Worm (Caenorhabditis elegans) whole organism, late embryonic: ENCODE results near the gene sex-1.

Experiments
- C08G9.2 ChIP-seq: sonication (generic microtip); optimal IDR thresholded peaks from 2 replicates; lab custom pipeline; 2016; ENCODE audit warnings: mild to moderate bottlenecking, missing genetic modification characterization, moderate library complexity, missing compliant biosample characterization
- C38D4.7 ChIP-seq: fragments of 200-800 bp; sonication (Bioruptor generic); optimal IDR thresholded peaks from 2 replicates; lab custom pipeline; 2018; ENCODE audit warnings: mild to moderate bottlenecking, missing genetic modification characterization, moderate library complexity, missing compliant biosample characterization
- K02D7.2 ChIP-seq: sonication (generic microtip); optimal IDR thresholded peaks from 2 replicates; lab custom pipeline; 2017; ENCODE audit warnings: mild to moderate bottlenecking, missing genetic modification characterization, missing compliant biosample characterization
- T23F11.4 ChIP-seq: fragments of 200-800 bp; sonication (Bioruptor generic); optimal IDR thresholded peaks from 2 replicates; lab custom pipeline; 2018; ENCODE audit warnings: mild to moderate bottlenecking, missing genetic modification characterization, missing compliant biosample characterization
- ahr-1 ChIP-seq: sonication (generic microtip); optimal IDR thresholded peaks from 2 replicates; lab custom pipeline; 2016; ENCODE audit warnings: missing genetic modification characterization, missing compliant biosample characterization
- ceh-19 ChIP-seq: fragments of 200-800 bp; sonication (Bioruptor generic); optimal IDR thresholded peaks from 2 replicates; lab custom pipeline; 2018; ENCODE audit warnings: mild to moderate bottlenecking, missing genetic modification characterization, missing compliant biosample characterization
- ceh-22 ChIP-seq: sonication (generic microtip); optimal IDR thresholded peaks from 2 replicates; lab custom pipeline; 2017; ENCODE audit warnings: missing biosample characterization, missing genetic modification characterization
- ceh-34 ChIP-seq: sonication (generic microtip); optimal IDR thresholded peaks from 2 replicates; lab custom pipeline; 2016; ENCODE audit warnings: mild to moderate bottlenecking, missing genetic modification characterization, missing compliant biosample characterization
- ceh-45 ChIP-seq: fragments of 200-800 bp; sonication (Bioruptor generic); IDR thresholded peaks from 2 replicates; pipeline ENCODE4 v1.3.6; 2022; ENCODE audit warnings: missing genetic modification reagents, missing genetic modification characterization, missing compliant biosample characterization
- ceh-6 ChIP-seq: fragments of 200-800 bp; sonication (Bioruptor generic); optimal IDR thresholded peaks from 2 replicates; lab custom pipeline; 2018; ENCODE audit warnings: mild to moderate bottlenecking, missing genetic modification characterization, missing compliant biosample characterization
- che-1 ChIP-seq: sonication (generic microtip); optimal IDR thresholded peaks from 2 replicates; lab custom pipeline; 2016; ENCODE audit warnings: mild to moderate bottlenecking, missing genetic modification characterization, missing compliant biosample characterization
- dmd-4 ChIP-seq: sonication (generic microtip); optimal IDR thresholded peaks from 2 replicates; lab custom pipeline; 2016; ENCODE audit warnings: borderline replicate concordance, missing genetic modification characterization, missing compliant biosample characterization
- elt-2 ChIP-seq: sonication (generic microtip); optimal IDR thresholded peaks from 2 replicates; lab custom pipeline; 2016; ENCODE audit warnings: missing genetic modification reagents, missing genetic modification characterization, missing compliant biosample characterization
- elt-4 ChIP-seq: sonication (generic microtip); optimal IDR thresholded peaks from 2 replicates; lab custom pipeline; 2016; ENCODE audit warnings: missing genetic modification characterization, missing compliant biosample characterization
- ets-4 ChIP-seq: sonication (generic microtip); optimal IDR thresholded peaks from 2 replicates; lab custom pipeline; 2016; ENCODE audit warnings: missing genetic modification characterization, missing compliant biosample characterization
- gmeb-2 ChIP-seq: sonication (generic microtip); optimal IDR thresholded peaks from 2 replicates; lab custom pipeline; 2016; ENCODE audit warnings: missing genetic modification characterization, inconsistent platforms, missing compliant biosample characterization
- hlh-13 ChIP-seq: fragments of 200-800 bp; sonication (Bioruptor generic); optimal IDR thresholded peaks from 2 replicates; lab custom pipeline; 2018; ENCODE audit warnings: mild to moderate bottlenecking, missing genetic modification characterization, missing compliant biosample characterization
- hlh-15 ChIP-seq: sonication (generic microtip); optimal IDR thresholded peaks from 2 replicates; lab custom pipeline; 2016; ENCODE audit warnings: missing genetic modification characterization, missing compliant biosample characterization
- hlh-30 ChIP-seq: sonication (generic microtip); optimal IDR thresholded peaks from 2 replicates; lab custom pipeline; 2017; ENCODE audit warnings: antibody characterized with exemption, missing genetic modification characterization, missing compliant biosample characterization; ENCODE audit not compliant: insufficient read depth
- hlh-6 ChIP-seq: sonication (generic microtip); optimal IDR thresholded peaks from 2 replicates; lab custom pipeline; 2016; ENCODE audit warnings: missing genotype, missing genetic modification characterization, missing compliant biosample characterization
- nhr-232 ChIP-seq: sonication (generic microtip); optimal IDR thresholded peaks from 2 replicates; lab custom pipeline; 2016; ENCODE audit warnings: missing genetic modification characterization, missing compliant biosample characterization
- pag-3 ChIP-seq: sonication (generic microtip); optimal IDR thresholded peaks from 2 replicates; lab custom pipeline; 2016; ENCODE audit warnings: missing compliant biosample characterization, missing genetic modification characterization, borderline replicate concordance
- pax-1 ChIP-seq: fragments of 150-350 bp; optimal IDR thresholded peaks from 2 replicates; lab custom pipeline; 2014; ENCODE audit warnings: missing biosample characterization, missing genetic modification characterization
- pqm-1 ChIP-seq: sonication (generic microtip); optimal IDR thresholded peaks from 2 replicates; lab custom pipeline; 2016; ENCODE audit warnings: missing genetic modification characterization, missing compliant biosample characterization
- pros-1 ChIP-seq: fragments of 150-350 bp; optimal IDR thresholded peaks from 2 replicates; lab custom pipeline; 2014; ENCODE audit warnings: missing biosample characterization, missing genetic modification reagents, missing genetic modification characterization
- rnt-1 ChIP-seq: sonication (generic microtip); optimal IDR thresholded peaks from 2 replicates; lab custom pipeline; 2016; ENCODE audit warnings: missing genetic modification characterization, missing compliant biosample characterization
- sdc-2 ChIP-seq: sonication (generic microtip); optimal IDR thresholded peaks from 2 replicates; lab custom pipeline; 2016; ENCODE audit warnings: missing genotype, missing genetic modification characterization, missing compliant biosample characterization
- sox-4 ChIP-seq: sonication (generic microtip); optimal IDR thresholded peaks from 2 replicates; lab custom pipeline; 2017; ENCODE audit warnings: mild to moderate bottlenecking, missing genetic modification characterization, inconsistent platforms, missing compliant biosample characterization
- tbx-2 ChIP-seq: sonication (generic microtip); optimal IDR thresholded peaks from 2 replicates; lab custom pipeline; 2016; ENCODE audit warnings: missing genetic modification characterization, missing compliant biosample characterization
- tbx-7 ChIP-seq: sonication (generic microtip); optimal IDR thresholded peaks from 2 replicates; lab custom pipeline; 2016; ENCODE audit warnings: missing genotype, missing genetic modification characterization, missing compliant biosample characterization
- ttx-3 ChIP-seq: sonication (generic microtip); optimal IDR thresholded peaks from 2 replicates; lab custom pipeline; 2016; ENCODE audit warnings: missing genetic modification reagents, missing genetic modification characterization, missing compliant biosample characterization
- unc-3 ChIP-seq, 2 experiments: fragments of 200-800 bp in 1 of 2; sonication (Bioruptor generic) in 1 of 2; sonication (generic microtip) in 1 of 2; conservative IDR thresholded peaks in 1 of 2; optimal IDR thresholded peaks in 1 of 2; 2 replicates each; pipeline versions ENCODE4 v1.3.6 to Lab custom; 2016 to 2022; ENCODE audit warnings: missing compliant biosample characterization in 2 of 2, missing genetic modification characterization in 2 of 2, missing genetic modification reagents in 1 of 2
- unc-42 ChIP-seq: sonication (generic microtip); optimal IDR thresholded peaks from 2 replicates; lab custom pipeline; 2016; ENCODE audit warnings: missing genotype, missing genetic modification characterization, missing compliant biosample characterization
- zip-5 ChIP-seq: sonication (generic microtip); optimal IDR thresholded peaks from 2 replicates; lab custom pipeline; 2016; ENCODE audit warnings: missing genetic modification characterization, missing compliant biosample characterization
- ztf-16 ChIP-seq: sonication (generic microtip); optimal IDR thresholded peaks from 2 replicates; lab custom pipeline; 2017; ENCODE audit warnings: missing genetic modification characterization, missing compliant biosample characterization

The sex-1 gene

ce11 chrX:10205321-10205720 lies at the start of gene sex-1:
Gene sex-1, minus strand, starts transcription at chrX:10205421.
- TF ChIP-seq pax-1 (tag; lab: Kevin White, UChicago) (no peak), ets-4 (tag; lab: Kevin White, UChicago) (no peak), ahr-1 (tag; lab: Kevin White, UChicago) (no peak), sox-4 (tag; lab: Kevin White, UChicago) (no peak), hlh-15 (no peak), tbx-2 (tag; lab: Kevin White, UChicago) (no peak), pqm-1 (tag; lab: Kevin White, UChicago) (no peak), hlh-6 (no peak)

- no peak for TF ChIP-seq unc-42 (tag; lab: Kevin White, UChicago)
- TF ChIP-seq rnt-1: no peak
- TF ChIP-seq hlh-30 (tag; lab: Kevin White, UChicago): peak; percentile 2
- TF ChIP-seq ceh-6: no peak
- TF ChIP-seq ahr-1 (tag; lab: Kevin White, UChicago): no peak
- no peak for TF ChIP-seq C38D4.7 (GFP tag; lab: Kevin White, UChicago)
- no peak for TF ChIP-seq unc-3 (GFP tag; conservative IDR thresholded peaks at IDR 0.05; lab: Robert Waterston, UW)
- no peak for TF ChIP-seq unc-3 (tag; optimal IDR thresholded peaks at IDR 0.05; lab: Kevin White, UChicago)
- no peak for TF ChIP-seq gmeb-2
Observed at ce11 chrX:10254068-10254467, 48.8 kb upstream of the sex-1 start.

- no peak for TF ChIP-seq pax-1 (tag; lab: Kevin White, UChicago)
- TF ChIP-seq sdc-2 (tag; lab: Kevin White, UChicago): no peak
- no peak for TF ChIP-seq tbx-2 (tag; lab: Kevin White, UChicago)
- no peak for TF ChIP-seq pag-3 (tag; lab: Kevin White, UChicago)
- TF ChIP-seq hlh-13 (GFP tag; lab: Kevin White, UChicago): no peak
- TF ChIP-seq ceh-34: no peak
- no peak for TF ChIP-seq ceh-22 (tag; lab: Kevin White, UChicago)
- no peak for TF ChIP-seq C38D4.7 (GFP tag; lab: Kevin White, UChicago)
- TF ChIP-seq sox-4 (tag; lab: Kevin White, UChicago): no peak
- no peak for TF ChIP-seq tbx-7 (tag; lab: Kevin White, UChicago)
- no peak for TF ChIP-seq ceh-19 (GFP tag; lab: Kevin White, UChicago)
- no peak for TF ChIP-seq elt-2 (tag; lab: Kevin White, UChicago)
- no peak for TF ChIP-seq zip-5
Observed at ce11 chrX:10252781-10253180, 47.6 kb upstream of the sex-1 start, which contains the start of gene C14H10.2. Gene C14H10.2, minus strand, starts transcription at chrX:10252881.

DNA sequence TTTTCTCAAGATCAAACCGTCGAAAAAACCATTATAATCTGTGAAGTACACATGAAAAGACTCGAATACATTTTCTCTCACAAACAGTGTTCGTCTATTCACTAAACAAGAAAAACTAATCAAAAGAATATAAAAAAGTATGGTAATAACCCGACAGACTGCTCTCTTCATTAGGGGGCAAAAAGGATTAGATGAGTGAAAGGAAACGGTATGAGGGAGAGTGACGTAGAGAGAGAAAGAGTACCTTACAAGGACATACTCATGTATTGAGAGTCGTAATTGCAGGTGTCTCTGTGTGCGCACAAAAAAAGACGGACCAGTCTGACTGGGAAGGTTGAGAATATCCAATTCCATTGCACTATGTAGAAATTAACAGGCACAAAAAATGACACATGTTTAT lies 44.5 kb upstream of the sex-1 start:
- no peak for TF ChIP-seq ceh-6
- TF ChIP-seq pqm-1 (tag; lab: Kevin White, UChicago): no peak
- TF ChIP-seq pros-1: no peak
- TF ChIP-seq ztf-16 (tag; lab: Kevin White, UChicago): no peak
- no peak for TF ChIP-seq pag-3 (tag; lab: Kevin White, UChicago)
- no peak for TF ChIP-seq T23F11.4 (GFP tag; lab: Kevin White, UChicago)
- TF ChIP-seq dmd-4 (tag; lab: Kevin White, UChicago): no peak
- TF ChIP-seq elt-4 (tag; lab: Kevin White, UChicago): no peak
- TF ChIP-seq C08G9.2: no peak
- no peak for TF ChIP-seq K02D7.2
- TF ChIP-seq ets-4 (tag; lab: Kevin White, UChicago): no peak
- no peak for TF ChIP-seq ttx-3 (tag; lab: Kevin White, UChicago)
- TF ChIP-seq unc-3 (GFP tag; conservative IDR thresholded peaks at IDR 0.05; lab: Robert Waterston, UW): no peak
- TF ChIP-seq unc-3 (tag; optimal IDR thresholded peaks at IDR 0.05; lab: Kevin White, UChicago): no peak
- TF ChIP-seq rnt-1: no peak
- TF ChIP-seq nhr-232 (tag; lab: Kevin White, UChicago): no peak
- TF ChIP-seq unc-42 (tag; lab: Kevin White, UChicago): no peak
- no peak for TF ChIP-seq che-1
- TF ChIP-seq ceh-45 (GFP tag; lab: Robert Waterston, UW): no peak
- no peak for TF ChIP-seq sox-4 (tag; lab: Kevin White, UChicago)
- TF ChIP-seq, all 69 proteins: peak for 0
